Fruit fly (Drosophila melanogaster) whole organism, embryonic: ENCODE results near the gene Tlk.

Experiments
- Bgb ChIP-seq: fragments of 200-800 bp; sonication (Bioruptor generic); IDR thresholded peaks from 2 replicates; pipeline ENCODE4 v1.3.6; 2022; ENCODE audit warnings: missing biosample characterization, missing genetic modification characterization; ENCODE audit not compliant: partially characterized antibody
- CG10267 ChIP-seq: fragments of 200-800 bp; sonication (Bioruptor generic); optimal IDR thresholded peaks from 2 replicates; lab custom pipeline; 2018; ENCODE audit warnings: missing biosample characterization, mild to moderate bottlenecking, missing genetic modification characterization, moderate library complexity
- CG10462 ChIP-seq: fragments of 200-800 bp; sonication (Bioruptor generic); optimal IDR thresholded peaks from 2 replicates; lab custom pipeline; 2016; ENCODE audit warnings: missing biosample characterization, missing genetic modification characterization
- CG11398 ChIP-seq: fragments of 200-800 bp; sonication (Bioruptor generic); optimal IDR thresholded peaks from 2 replicates; lab custom pipeline; 2016; ENCODE audit warnings: missing biosample characterization, missing genetic modification characterization
- CG12236 ChIP-seq: fragments of 200-800 bp; sonication (Bioruptor generic); optimal IDR thresholded peaks from 2 replicates; lab custom pipeline; 2016; ENCODE audit warnings: missing biosample characterization, missing genetic modification characterization
- CG12769 ChIP-seq: fragments of 200-800 bp; sonication (Bioruptor generic); optimal IDR thresholded peaks from 2 replicates; lab custom pipeline; 2019; ENCODE audit warnings: missing biosample characterization, mild to moderate bottlenecking, missing genetic modification characterization, moderate library complexity
- CG12942 ChIP-seq: fragments of 200-800 bp; sonication (Bioruptor generic); optimal IDR thresholded peaks from 3 replicates; lab custom pipeline; 2016; ENCODE audit warnings: missing biosample characterization, missing genetic modification characterization
- CG13424 ChIP-seq: fragments of 200-800 bp; sonication (Bioruptor generic); optimal IDR thresholded peaks from 2 replicates; lab custom pipeline; 2019; ENCODE audit warnings: missing biosample characterization, mild to moderate bottlenecking, missing genetic modification characterization, moderate library complexity
- CG13624 ChIP-seq: fragments of 200-800 bp; sonication (Bioruptor generic); optimal IDR thresholded peaks from 2 replicates; lab custom pipeline; 2016; ENCODE audit warnings: missing biosample characterization, missing genetic modification characterization
- CG14014 ChIP-seq: fragments of 200-800 bp; sonication (Bioruptor generic); IDR thresholded peaks from 2 replicates; pipeline ENCODE4 v1.3.6; 2022; ENCODE audit warnings: missing biosample characterization, missing genetic modification characterization
- CG14050 ChIP-seq: fragments of 200-800 bp; sonication (Bioruptor generic); IDR thresholded peaks from 3 replicates; pipeline ENCODE4 v1.3.6; 2022; ENCODE audit warnings: missing biosample characterization, missing genetic modification characterization
- CG2889 ChIP-seq: fragments of 200-800 bp; sonication (Bioruptor generic); IDR thresholded peaks from 3 replicates; pipeline ENCODE4 v1.3.6; 2022; ENCODE audit warnings: missing biosample characterization, missing genetic modification characterization
- CG32532 ChIP-seq: fragments of 200-800 bp; sonication (Bioruptor generic); IDR thresholded peaks from 2 replicates; pipeline ENCODE4 v1.3.6; 2022; ENCODE audit warnings: missing biosample characterization, missing genetic modification characterization
- CG34422 ChIP-seq: fragments of 200-800 bp; sonication (Bioruptor generic); IDR thresholded peaks from 3 replicates; pipeline ENCODE4 v1.3.6; 2022; ENCODE audit warnings: missing biosample characterization, missing genetic modification characterization
- CG3838 ChIP-seq: fragments of 200-800 bp; sonication (Bioruptor generic); optimal IDR thresholded peaks from 3 replicates; lab custom pipeline; 2016; ENCODE audit warnings: missing biosample characterization, missing genetic modification characterization
- CG4404 ChIP-seq: fragments of 200-800 bp; sonication (Bioruptor generic); IDR thresholded peaks from 2 replicates; pipeline ENCODE4 v1.3.6; 2022; ENCODE audit warnings: missing biosample characterization, missing genetic modification characterization
- CG6175 ChIP-seq: fragments of 200-800 bp; sonication (Bioruptor generic); IDR thresholded peaks from 3 replicates; pipeline ENCODE4 v1.3.6; 2022; ENCODE audit warnings: missing biosample characterization, missing genetic modification characterization
- CG8388 ChIP-seq: fragments of 200-800 bp; sonication (Bioruptor generic); optimal IDR thresholded peaks from 2 replicates; lab custom pipeline; 2019; ENCODE audit warnings: missing biosample characterization, mild to moderate bottlenecking, missing genetic modification characterization, moderate library complexity
- CG9609 ChIP-seq: fragments of 200-800 bp; sonication (Bioruptor generic); optimal IDR thresholded peaks from 3 replicates; lab custom pipeline; 2016; ENCODE audit warnings: missing biosample characterization, missing genetic modification characterization
- Dek ChIP-seq: fragments of 200-800 bp; sonication (Bioruptor generic); optimal IDR thresholded peaks from 3 replicates; lab custom pipeline; 2019; ENCODE audit warnings: missing biosample characterization, mild to moderate bottlenecking, missing genetic modification characterization, moderate library complexity
- Dip2 ChIP-seq: fragments of 200-800 bp; sonication (Bioruptor generic); IDR thresholded peaks from 2 replicates; pipeline ENCODE4 v1.3.6; 2022; ENCODE audit warnings: missing biosample characterization, missing genetic modification characterization
- Hey ChIP-seq: fragments of 200-800 bp; sonication (Bioruptor generic); optimal IDR thresholded peaks from 3 replicates; lab custom pipeline; 2018; ENCODE audit warnings: missing biosample characterization, mild to moderate bottlenecking, missing genetic modification characterization
- HmgZ ChIP-seq: fragments of 200-800 bp; sonication (Bioruptor generic); optimal IDR thresholded peaks from 2 replicates; lab custom pipeline; 2018; ENCODE audit warnings: missing biosample characterization, mild to moderate bottlenecking, missing genetic modification characterization
- Jarid2 ChIP-seq: fragments of 200-800 bp; sonication (Bioruptor generic); optimal IDR thresholded peaks from 3 replicates; lab custom pipeline; 2017; ENCODE audit warnings: mild to moderate bottlenecking, missing biosample characterization, missing genetic modification reagents, missing genetic modification characterization
- Kr ChIP-seq: fragments of 200-800 bp; sonication (Bioruptor generic); optimal IDR thresholded peaks from 2 replicates; lab custom pipeline; 2017; ENCODE audit warnings: missing biosample characterization, mild to moderate bottlenecking, missing genetic modification characterization
- MESR4 ChIP-seq: fragments of 200-800 bp; sonication (Bioruptor generic); optimal IDR thresholded peaks from 2 replicates; lab custom pipeline; 2018; ENCODE audit warnings: missing biosample characterization, mild to moderate bottlenecking, missing genetic modification characterization, moderate library complexity
- MTF-1 ChIP-seq: fragments of 200-800 bp; sonication (Bioruptor generic); optimal IDR thresholded peaks from 2 replicates; lab custom pipeline; 2018; ENCODE audit warnings: missing biosample characterization, mild to moderate bottlenecking, missing genetic modification characterization, borderline replicate concordance
- Mrtf ChIP-seq: fragments of 200-800 bp; sonication (Bioruptor generic); IDR thresholded peaks from 3 replicates; pipeline ENCODE4 v1.3.6; 2022; ENCODE audit warnings: missing biosample characterization, missing genetic modification characterization
- Myb ChIP-seq: fragments of 200-800 bp; sonication (Bioruptor generic); optimal IDR thresholded peaks from 2 replicates; lab custom pipeline; 2016; ENCODE audit warnings: missing biosample characterization, missing genetic modification characterization
- Nf-YA ChIP-seq: fragments of 200-800 bp; sonication (Bioruptor generic); IDR thresholded peaks from 2 replicates; pipeline ENCODE4 v1.3.6; 2022; ENCODE audit warnings: missing biosample characterization, missing genetic modification characterization
- Sox102F ChIP-seq: fragments of 200-800 bp; sonication (Bioruptor generic); optimal IDR thresholded peaks from 2 replicates; lab custom pipeline; 2018; ENCODE audit warnings: missing biosample characterization, mild to moderate bottlenecking, missing genetic modification characterization, moderate library complexity
- Tbp ChIP-seq: fragments of >200 bp; optimal IDR thresholded peaks from 2 replicates; lab custom pipeline; 2018; ENCODE audit warnings: missing biosample characterization, missing genetic modification characterization
- Usf ChIP-seq: fragments of 200-800 bp; sonication (Bioruptor generic); optimal IDR thresholded peaks from 2 replicates; lab custom pipeline; 2017; ENCODE audit warnings: missing genotype, missing biosample characterization, missing genetic modification characterization
- ab ChIP-seq: fragments of 200-800 bp; sonication (Bioruptor generic); optimal IDR thresholded peaks from 2 replicates; lab custom pipeline; 2016; ENCODE audit warnings: missing biosample characterization, missing genetic modification characterization
- ac ChIP-seq: fragments of 200-800 bp; sonication (Bioruptor generic); optimal IDR thresholded peaks from 3 replicates; lab custom pipeline; 2017; ENCODE audit warnings: missing biosample characterization, mild to moderate bottlenecking, missing genetic modification characterization
- bigmax ChIP-seq: fragments of 200-800 bp; sonication (Bioruptor generic); optimal IDR thresholded peaks from 2 replicates; lab custom pipeline; 2018; ENCODE audit warnings: missing biosample characterization, mild to moderate bottlenecking, missing genetic modification characterization
- crp ChIP-seq, 2 experiments: fragments of 200-800 bp; sonication (Bioruptor generic); optimal IDR thresholded peaks; 2 replicates in 1 of 2; 3 replicates in 1 of 2; lab custom pipeline; 2017; ENCODE audit warnings: missing biosample characterization in 2 of 2, missing genetic modification characterization in 2 of 2, mild to moderate bottlenecking in 1 of 2, moderate library complexity in 1 of 2
- dmrt99B ChIP-seq: fragments of 200-800 bp; sonication (Bioruptor generic); optimal IDR thresholded peaks from 2 replicates; lab custom pipeline; 2018; ENCODE audit warnings: missing biosample characterization, mild to moderate bottlenecking, missing genetic modification characterization, moderate library complexity
- dysf ChIP-seq: fragments of 200-800 bp; sonication (Bioruptor generic); IDR thresholded peaks from 3 replicates; pipeline ENCODE4 v1.3.6; 2022; ENCODE audit warnings: missing biosample characterization, missing genetic modification characterization
- grau ChIP-seq: fragments of 200-800 bp; optimal IDR thresholded peaks from 3 replicates; lab custom pipeline; 2019; ENCODE audit warnings: missing biosample characterization, mild to moderate bottlenecking, missing genetic modification characterization, moderate library complexity
- grn ChIP-seq: fragments of 200-800 bp; sonication (Bioruptor generic); optimal IDR thresholded peaks from 3 replicates; lab custom pipeline; 2017; ENCODE audit warnings: missing biosample characterization, missing genetic modification characterization
- insv ChIP-seq, 2 experiments: fragments of 200-800 bp; sonication (Bioruptor generic); optimal IDR thresholded peaks; 3 replicates each; lab custom pipeline; 2016 to 2018; ENCODE audit warnings: missing biosample characterization in 2 of 2, missing genetic modification characterization in 2 of 2
- lab ChIP-seq: fragments of 200-800 bp; sonication (Bioruptor generic); optimal IDR thresholded peaks from 3 replicates; lab custom pipeline; 2017; ENCODE audit warnings: missing biosample characterization, missing genetic modification characterization, mild to moderate bottlenecking, moderate library complexity, missing genetic modification reagents
- pnt ChIP-seq: fragments of 200-800 bp; sonication (Bioruptor generic); optimal IDR thresholded peaks from 3 replicates; lab custom pipeline; 2016; ENCODE audit warnings: missing biosample characterization, missing genetic modification characterization
- seq ChIP-seq: fragments of 200-800 bp; sonication (Bioruptor generic); IDR thresholded peaks from 2 replicates; pipeline ENCODE4 v1.3.6; 2022; ENCODE audit warnings: missing biosample characterization, missing genetic modification characterization
- sr ChIP-seq: fragments of 200-800 bp; sonication (Bioruptor generic); IDR thresholded peaks from 3 replicates; pipeline ENCODE4 v1.3.6; 2022; ENCODE audit warnings: missing biosample characterization, missing genetic modification characterization
- stc ChIP-seq: fragments of 200-800 bp; sonication (Bioruptor generic); IDR thresholded peaks from 2 replicates; pipeline ENCODE4 v1.3.6; 2022; ENCODE audit warnings: missing biosample characterization, missing genetic modification characterization
- sug ChIP-seq: fragments of 200-800 bp; optimal IDR thresholded peaks from 2 replicates; lab custom pipeline; 2019; ENCODE audit warnings: missing biosample characterization, mild to moderate bottlenecking, missing genetic modification characterization, moderate library complexity
- ttk ChIP-seq: fragments of 200-800 bp; sonication (Bioruptor generic); IDR thresholded peaks from 2 replicates; pipeline ENCODE4 v2.1.2; 2022; ENCODE audit warnings: missing biosample characterization, missing genetic modification characterization
- vnd ChIP-seq: fragments of 200-800 bp; sonication (Bioruptor generic); IDR thresholded peaks from 3 replicates; pipeline ENCODE4 v1.3.6; 2022; ENCODE audit warnings: missing biosample characterization, missing genetic modification characterization; ENCODE audit not compliant: partially characterized antibody
- yki ChIP-seq: fragments of >200 bp; optimal IDR thresholded peaks from 3 replicates; lab custom pipeline; 2018

The Tlk gene

dm6 chrX:3720176-3720981 lies 572 bp downstream of the Tlk start (continued):
- no peak for TF ChIP-seq Hey
- TF ChIP-seq CG3838 (GFP tag; lab: Kevin White, UChicago) = no peak
- TF ChIP-seq yki (lab: Kevin White, UChicago) = no peak
- TF ChIP-seq CG8388 (GFP tag; lab: Kevin White, UChicago) = no peak
- no peak for TF ChIP-seq dysf (GFP tag; lab: Robert Waterston, UW)
- TF ChIP-seq Dek (tag; lab: Kevin White, UChicago) = no peak
- no peak for TF ChIP-seq MESR4 (GFP tag; lab: Kevin White, UChicago)
- TF ChIP-seq CG6175 (GFP tag; lab: Robert Waterston, UW) = no peak
- no peak for TF ChIP-seq CG13424 (tag; lab: Kevin White, UChicago)
- no peak for TF ChIP-seq CG14050 (GFP tag; lab: Robert Waterston, UW)
- TF ChIP-seq Myb (GFP tag; lab: Kevin White, UChicago) = no peak
- no peak for TF ChIP-seq lab (GFP tag; lab: Kevin White, UChicago)
- TF ChIP-seq Sox102F (GFP tag; lab: Kevin White, UChicago) = no peak
- no peak for TF ChIP-seq CG4404 (GFP tag; lab: Robert Waterston, UW)
- no peak for TF ChIP-seq ac (GFP tag; lab: Kevin White, UChicago)
- no peak for TF ChIP-seq ttk (GFP tag; lab: Robert Waterston, UW)
- TF ChIP-seq CG14014 (GFP tag; lab: Robert Waterston, UW) = 0 out of 2 replicates have a peak, but pooled peaks have one; percentile 4
- no peak for TF ChIP-seq Tbp (GFP tag; lab: Kevin White, UChicago)
- TF ChIP-seq MTF-1 (GFP tag; lab: Kevin White, UChicago) = no peak
- TF ChIP-seq CG2889 (GFP tag; lab: Robert Waterston, UW) = no peak
- TF ChIP-seq HmgZ (tag; lab: Kevin White, UChicago) = no peak
- no peak for TF ChIP-seq Nf-YA (GFP tag; lab: Robert Waterston, UW)
- TF ChIP-seq CG13624 (GFP tag; lab: Kevin White, UChicago) = no peak
- TF ChIP-seq Usf (GFP tag; lab: Kevin White, UChicago) = no peak
- no peak for TF ChIP-seq stc (GFP tag; lab: Robert Waterston, UW)
- TF ChIP-seq CG12769 = peak; percentile 1
- no peak for TF ChIP-seq Jarid2
- TF ChIP-seq CG11398 (GFP tag; lab: Kevin White, UChicago) = no peak
- TF ChIP-seq bigmax (GFP tag; lab: Kevin White, UChicago) = peak; percentile 79
- no peak for TF ChIP-seq Bgb (GFP tag; lab: Robert Waterston, UW)
- TF ChIP-seq pnt = no peak
- TF ChIP-seq CG9609 = no peak
- TF ChIP-seq CG32532 (GFP tag; lab: Robert Waterston, UW) = peak; percentile 37; the same call in 1 of the 2 replicates
- no peak for TF ChIP-seq grn
- no peak for TF ChIP-seq CG34422 (GFP tag; lab: Robert Waterston, UW)
- TF ChIP-seq dmrt99B (tag; lab: Kevin White, UChicago) = no peak
- no peak for TF ChIP-seq Kr
- no peak for TF ChIP-seq crp (GFP tag; optimal IDR thresholded peaks at IDR 0.05; lab: Kevin White, UChicago)
- TF ChIP-seq sr (GFP tag; lab: Robert Waterston, UW) = no peak
- no peak for TF ChIP-seq CG12236 (GFP tag; lab: Kevin White, UChicago)
- TF ChIP-seq Dip2 (GFP tag; lab: Robert Waterston, UW) = no peak
- TF ChIP-seq CG10462 = no peak
- no peak for TF ChIP-seq sug (tag; lab: Kevin White, UChicago)
- TF ChIP-seq CG12942 (GFP tag; lab: Kevin White, UChicago) = no peak
- no peak for TF ChIP-seq Mrtf (GFP tag; lab: Robert Waterston, UW)
- TF ChIP-seq ab (GFP tag; lab: Kevin White, UChicago) = no peak
- no peak for TF ChIP-seq grau
- TF ChIP-seq seq (GFP tag; lab: Robert Waterston, UW) = no peak
- TF ChIP-seq vnd (GFP tag; lab: Robert Waterston, UW) = no peak
- TF ChIP-seq CG10267 (tag; lab: Kevin White, UChicago) = no peak
- TF ChIP-seq insv (GFP tag; optimal IDR thresholded peaks at IDR 0.05; lab: Kevin White, UChicago) = peak in 1 of 2 experiments; percentile 88
